Worm (Caenorhabditis elegans) whole organism, mixed stage, embryonic: ENCODE results near the gene srh-17.

Source experiments
- bed-3 ChIP-seq: fragments of 200-800 bp; sonication (Bioruptor generic); optimal IDR thresholded peaks from 3 replicates; lab custom pipeline; 2018; ENCODE audit warnings: mild to moderate bottlenecking, missing genetic modification characterization, moderate library complexity, missing compliant biosample characterization
- ztf-11 ChIP-seq: fragments of 150-350 bp; optimal IDR thresholded peaks from 2 replicates; lab custom pipeline; 2014; ENCODE audit warnings: missing biosample characterization, missing genetic modification characterization

ce11 chrV:14614454-14614853 is 46.7 kb upstream of the srh-17 start:
- TF ChIP-seq ztf-11 (tag; lab: Kevin White, UChicago) = no peak
- no peak for TF ChIP-seq bed-3
